Fruit fly (Drosophila melanogaster) whole organism, embryonic: ENCODE data around the gene CG11052.

Experiments used
- CG14667 ChIP-seq: fragments of 200-800 bp; sonication (Bioruptor generic); IDR thresholded peaks from 2 replicates; pipeline ENCODE4 v1.3.6; 2022; ENCODE audit warnings: missing biosample characterization, missing genetic modification characterization
- CG17612 ChIP-seq: fragments of 200-800 bp; sonication (Bioruptor generic); IDR thresholded peaks from 2 replicates; pipeline ENCODE4 v1.3.6; 2022; ENCODE audit warnings: missing biosample characterization, missing genetic modification characterization
- CG42726 ChIP-seq: fragments of 200-800 bp; sonication (Bioruptor generic); IDR thresholded peaks from 2 replicates; pipeline ENCODE4 v1.3.6; 2022; ENCODE audit warnings: missing biosample characterization, missing genetic modification characterization; ENCODE audit not compliant: partially characterized antibody
- CG9437 ChIP-seq: fragments of 200-800 bp; sonication (Bioruptor generic); optimal IDR thresholded peaks from 2 replicates; lab custom pipeline; 2018; ENCODE audit warnings: missing biosample characterization, mild to moderate bottlenecking, missing genetic modification characterization
- dm ChIP-seq: fragments of 200-800 bp; sonication (Bioruptor generic); optimal IDR thresholded peaks from 3 replicates; lab custom pipeline; 2016; ENCODE audit warnings: missing biosample characterization, missing genetic modification characterization
- exex ChIP-seq: fragments of 200-800 bp; sonication (Bioruptor generic); optimal IDR thresholded peaks from 4 replicates; lab custom pipeline; 2018; ENCODE audit warnings: missing biosample characterization, mild to moderate bottlenecking, missing genetic modification characterization, moderate library complexity
- fd96Cb ChIP-seq: fragments of 200-800 bp; sonication (Bioruptor generic); optimal IDR thresholded peaks from 2 replicates; lab custom pipeline; 2018; ENCODE audit warnings: missing biosample characterization, mild to moderate bottlenecking, missing genetic modification characterization, moderate library complexity
- pnt ChIP-seq: fragments of 200-800 bp; sonication (Bioruptor generic); optimal IDR thresholded peaks from 3 replicates; lab custom pipeline; 2016; ENCODE audit warnings: missing biosample characterization, missing genetic modification characterization
- zfh2 ChIP-seq: fragments of 200-800 bp; sonication (Bioruptor generic); optimal IDR thresholded peaks from 2 replicates; lab custom pipeline; 2016; ENCODE audit warnings: missing biosample characterization, missing genetic modification characterization

- no peak for TF ChIP-seq CG9437 (GFP tag; lab: Kevin White, UChicago)
- TF ChIP-seq CG17612 (GFP tag; lab: Robert Waterston, UW) = no peak
- TF ChIP-seq pnt (GFP tag; lab: Kevin White, UChicago) = no peak
- TF ChIP-seq zfh2 (GFP tag; lab: Kevin White, UChicago) = no peak
- no peak for TF ChIP-seq fd96Cb (tag; lab: Kevin White, UChicago)
- no peak for TF ChIP-seq exex
- TF ChIP-seq CG14667 (GFP tag; lab: Robert Waterston, UW) = no peak
- 0 out of 2 replicates have a peak, but pooled peaks have one; percentile 7 for TF ChIP-seq CG42726 (GFP tag; lab: Robert Waterston, UW)
- TF ChIP-seq dm (GFP tag; lab: Kevin White, UChicago) = no peak
These were observed 42.4 kb downstream of the CG11052 start for dm6 chr3R:7966544-7967264.
